Worm (Caenorhabditis elegans): Measurements from ENCODE around the gene T04C9.2.

DNA sequence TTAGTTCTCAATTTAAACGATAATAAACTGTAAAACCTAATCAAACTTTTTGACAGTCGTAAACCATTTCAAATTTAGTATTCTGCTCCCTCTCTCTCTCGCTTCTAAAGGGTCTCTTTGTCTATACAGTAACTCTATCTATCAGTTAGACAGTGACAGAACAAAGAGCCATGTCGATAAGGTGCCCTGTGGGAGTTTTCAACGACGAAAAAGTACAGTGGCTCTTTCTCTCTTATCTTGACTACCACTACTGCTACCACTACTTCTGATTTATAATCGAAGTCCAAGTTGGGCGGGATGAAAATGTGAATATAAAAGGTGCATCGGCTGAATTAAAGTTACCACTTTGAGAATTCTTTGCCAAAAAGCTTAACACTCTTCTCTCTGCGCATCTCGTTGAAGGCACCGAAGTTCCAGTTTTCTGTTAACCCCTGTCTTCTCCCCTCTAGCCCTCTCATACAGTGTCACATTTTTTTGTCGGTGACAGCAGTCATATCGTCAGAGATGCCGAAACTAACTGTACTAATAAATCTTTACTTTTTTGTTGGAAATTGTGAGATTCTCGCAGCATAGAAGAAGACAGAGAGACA lies 40.8 kb upstream of the T04C9.2 start:
- TF ChIP-seq fos-1 (tag; optimal IDR thresholded peaks at IDR 0.05) (no peak), hlh-4 (tag; optimal IDR thresholded peaks at IDR 0.05) (no peak), egl-27 (tag; optimal IDR thresholded peaks at IDR 0.05) (no peak), nhr-11 (tag; optimal IDR thresholded peaks at IDR 0.05) (no peak), aly-2 (tag; optimal IDR thresholded peaks at IDR 0.05) (no peak), nhr-84 (tag; optimal IDR thresholded peaks at IDR 0.05) (no peak), nhr-90 (tag; optimal IDR thresholded peaks at IDR 0.05; ENCODE audit: poor library complexity) (no peak), unc-130 (tag; optimal IDR thresholded peaks at IDR 0.05) (no peak), unc-62 (GFP tag; optimal IDR thresholded peaks at IDR 0.05) (no peak), ces-1 (GFP tag; optimal IDR thresholded peaks at IDR 0.05) (no peak), lir-3 (tag; optimal IDR thresholded peaks at IDR 0.05; ENCODE audit: poor library complexity) (no peak), ama-1 (optimal IDR thresholded peaks at IDR 0.05) (no peak), irx-1 (tag; optimal IDR thresholded peaks at IDR 0.05) (no peak), nhr-237 (tag; optimal IDR thresholded peaks at IDR 0.05) (no peak)
